Worm (Caenorhabditis elegans): Measurements from ENCODE around the gene dna-2.

ce11 chrII:11806256-11806655 lies 28.0 kb downstream of the dna-2 start, which contains the start of gene jmjd-1.1:
- TF ChIP-seq nhr-120 (GFP tag; IDR thresholded peaks at IDR 0.05) = no peak
- no peak for TF ChIP-seq ama-1 (optimal IDR thresholded peaks at IDR 0.05)
- no peak for TF ChIP-seq ama-1 (GFP tag; optimal IDR thresholded peaks at IDR 0.05)
- TF ChIP-seq attf-5 (GFP tag; optimal IDR thresholded peaks at IDR 0.05) = no peak
- TF ChIP-seq ceh-40 (GFP tag; IDR thresholded peaks at IDR 0.05) = no peak
- no peak for TF ChIP-seq efl-1 (GFP tag; optimal IDR thresholded peaks at IDR 0.05)
- no peak for TF ChIP-seq unc-62 (GFP tag; optimal IDR thresholded peaks at IDR 0.05)
- TF ChIP-seq F49E8.2 (tag; optimal IDR thresholded peaks at IDR 0.05; ENCODE audit: insufficient read depth) = no peak
- no peak for TF ChIP-seq pha-4 (tag; optimal IDR thresholded peaks at IDR 0.05)

Measured in whole organism, young adult.